Worm (Caenorhabditis elegans): ENCODE results near the gene lbp-4.

The lbp-4 gene

DNA sequence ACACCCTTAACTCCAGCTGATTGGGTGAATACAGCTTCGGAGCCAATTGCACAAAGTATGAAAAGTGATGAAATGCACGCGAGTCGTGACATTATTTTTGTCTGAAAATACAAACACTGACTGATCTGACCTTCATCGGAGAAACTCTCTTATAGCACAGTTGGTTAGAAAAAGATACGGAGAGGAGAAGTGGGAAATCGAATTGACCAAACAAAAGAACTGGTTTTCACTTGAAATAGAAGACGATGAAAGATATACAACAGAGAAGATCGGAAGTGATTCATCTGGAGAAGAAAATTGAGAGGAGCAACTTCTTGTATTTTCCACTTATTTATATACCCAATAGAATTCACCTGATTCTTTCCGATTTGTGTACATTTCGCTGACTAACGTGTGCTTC, 17.4 kb downstream of the lbp-4 start, which contains the start of gene ttr-33:
ttr-33 (minus strand) TSS at position 101 of the 400 bp plus-strand sequence.
- TF ChIP-seq egl-18 (GFP tag; IDR thresholded peaks at IDR 0.05) (no peak), hmg-20 (GFP tag; IDR thresholded peaks at IDR 0.05) (no peak), madf-6 (GFP tag; IDR thresholded peaks at IDR 0.05) (no peak), pbrm-1 (GFP tag; IDR thresholded peaks at IDR 0.05) (no peak), zfh-2 (GFP tag; conservative IDR thresholded peaks at IDR 0.05) (no peak), die-1 (tag; optimal IDR thresholded peaks at IDR 0.05) (no peak)

DNA sequence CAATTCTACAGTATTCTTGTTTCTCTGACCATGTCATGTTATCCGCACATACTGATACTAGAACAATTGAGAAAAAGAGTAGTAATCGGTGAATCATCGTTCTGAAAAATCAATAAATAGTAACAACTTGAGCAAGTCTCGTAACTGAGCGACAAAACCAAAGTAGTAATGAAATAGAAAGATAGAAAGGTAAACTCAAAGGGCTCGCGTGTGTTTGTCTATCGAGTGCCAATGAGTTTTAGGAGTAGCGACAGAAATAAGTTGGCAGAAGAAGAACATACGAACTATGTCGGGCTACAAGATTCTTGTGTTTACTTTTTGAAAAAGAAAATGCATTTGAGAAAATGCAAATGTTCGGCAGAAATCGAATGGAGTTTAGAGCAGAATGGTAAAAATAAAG, 19.1 kb downstream of the lbp-4 start, which contains the start of gene C37C3.12:
C37C3.12 (minus strand) TSS at position 101 of the 400 bp plus-strand sequence.
- TF ChIP-seq repo-1 (tag; optimal IDR thresholded peaks at IDR 0.05): no peak
- no peak for TF ChIP-seq snpc-3.4 (tag; optimal IDR thresholded peaks at IDR 0.05)
- TF ChIP-seq F57A8.1 (GFP tag; optimal IDR thresholded peaks at IDR 0.05): no peak
- no peak for TF ChIP-seq Y67H2A.10 (GFP tag; conservative IDR thresholded peaks at IDR 0.05)
- TF ChIP-seq dpff-1 (tag; optimal IDR thresholded peaks at IDR 0.05): no peak
- no peak for TF ChIP-seq ceh-100 (GFP tag; IDR thresholded peaks at IDR 0.05)
- no peak for TF ChIP-seq lag-1 (GFP tag; IDR thresholded peaks at IDR 0.05)
- no peak for TF ChIP-seq F52B5.7 (tag; optimal IDR thresholded peaks at IDR 0.05)
- no peak for TF ChIP-seq Y95B8A.8 (GFP tag; IDR thresholded peaks at IDR 0.05)
- no peak for TF ChIP-seq nhr-80 (tag; optimal IDR thresholded peaks at IDR 0.05)

DNA sequence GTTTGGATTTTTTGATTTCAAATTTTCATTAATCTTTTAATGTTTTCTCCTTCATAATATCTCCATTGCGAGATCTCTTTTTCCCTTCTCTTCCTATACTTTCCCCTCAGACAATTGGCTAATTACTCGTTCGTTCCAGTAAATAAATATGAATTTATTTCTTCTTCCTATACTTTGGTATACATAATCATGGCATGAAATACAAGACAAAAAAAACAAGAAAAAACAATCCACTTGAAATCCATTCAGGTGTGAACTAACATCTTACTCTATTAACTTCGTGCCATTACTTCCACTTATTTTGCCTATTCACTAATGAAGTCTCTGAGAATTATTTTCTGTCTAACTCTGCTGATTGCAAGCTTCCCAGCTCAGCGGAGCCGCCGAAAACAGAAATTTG, 21.9 kb downstream of the lbp-4 start, which contains the start of gene grd-8:
grd-8 (plus strand) TSS at position 301 of the 400 bp plus-strand sequence.
- no peak for TF ChIP-seq F57C9.4 (tag; optimal IDR thresholded peaks at IDR 0.05)
- TF ChIP-seq lin-54 (GFP tag; optimal IDR thresholded peaks at IDR 0.05): no peak
- TF ChIP-seq F39B2.1 (GFP tag; IDR thresholded peaks at IDR 0.05): no peak
- TF ChIP-seq ccch-3 (GFP tag; optimal IDR thresholded peaks at IDR 0.05): no peak
- no peak for TF ChIP-seq hsf-1 (GFP tag; IDR thresholded peaks at IDR 0.05)
- no peak for TF ChIP-seq sdz-38 (tag; optimal IDR thresholded peaks at IDR 0.05)
- no peak for TF ChIP-seq Y67H2A.10 (GFP tag; conservative IDR thresholded peaks at IDR 0.05)
- TF ChIP-seq unc-130 (GFP tag; optimal IDR thresholded peaks at IDR 0.05): no peak
- no peak for TF ChIP-seq C06A6.2 (GFP tag; conservative IDR thresholded peaks at IDR 0.05)
- TF ChIP-seq egl-44 (GFP tag; IDR thresholded peaks at IDR 0.05): no peak
- TF ChIP-seq dpl-1 (GFP tag; optimal IDR thresholded peaks at IDR 0.05): no peak
- no peak for TF ChIP-seq let-607 (tag; optimal IDR thresholded peaks at IDR 0.05)
- TF ChIP-seq ztf-6 (GFP tag; IDR thresholded peaks at IDR 0.05): no peak
- no peak for TF ChIP-seq rec-8 (tag; optimal IDR thresholded peaks at IDR 0.05)
- TF ChIP-seq snpc-1.1 (tag; optimal IDR thresholded peaks at IDR 0.05; ENCODE audit: insufficient read depth): no peak
- TF ChIP-seq K11D2.4 (GFP tag; IDR thresholded peaks at IDR 0.05): no peak

DNA sequence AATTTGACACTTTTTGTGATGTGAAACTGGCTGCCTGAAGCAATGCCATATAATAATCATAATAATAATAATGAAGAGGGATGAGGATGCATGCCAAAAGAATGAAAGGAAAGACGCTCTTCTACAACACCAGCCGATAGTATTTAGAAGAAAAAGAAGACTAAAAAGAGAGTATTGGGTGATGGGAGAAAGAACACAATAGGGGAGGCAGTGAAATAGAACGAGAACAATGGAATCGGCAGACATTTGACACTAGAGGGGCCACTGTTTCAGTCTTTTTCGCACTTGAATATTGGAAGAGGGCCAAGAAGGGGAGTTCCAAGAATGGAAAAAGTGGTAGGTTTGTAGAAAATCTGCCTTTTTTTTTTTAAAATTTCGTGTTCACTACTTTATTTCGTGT, 26.8 kb downstream of the lbp-4 start, which contains the start of gene memo-1:
memo-1 (minus strand) TSS at position 2 of the 400 bp plus-strand sequence.
- no peak for TF ChIP-seq ets-4 (GFP tag; optimal IDR thresholded peaks at IDR 0.05)
- peak; percentile 26 for TF ChIP-seq ceh-27 (GFP tag; optimal IDR thresholded peaks at IDR 0.05)
- TF ChIP-seq nhr-80 (tag; optimal IDR thresholded peaks at IDR 0.05): no peak
- no peak for TF ChIP-seq aptf-3 (GFP tag; IDR thresholded peaks at IDR 0.05)
- TF ChIP-seq ztf-25 (GFP tag; IDR thresholded peaks at IDR 0.05): no peak
- TF ChIP-seq hmg-1.2 (GFP tag; IDR thresholded peaks at IDR 0.05): 0 out of 2 replicates have a peak, but pooled peaks have one; percentile 6
- no peak for TF ChIP-seq nfya-1 (tag; optimal IDR thresholded peaks at IDR 0.05; ENCODE audit: borderline replicate concordance, insufficient read depth)
- TF ChIP-seq lin-35 (GFP tag; optimal IDR thresholded peaks at IDR 0.05): no peak
- TF ChIP-seq unc-62 (GFP tag; optimal IDR thresholded peaks at IDR 0.05): no peak
- peak; percentile 84 for TF ChIP-seq ama-1 (optimal IDR thresholded peaks at IDR 0.05)
- no peak for TF ChIP-seq ama-1 (GFP tag; optimal IDR thresholded peaks at IDR 0.05)

Measured in whole organism, young adult.